Fruit fly (Drosophila melanogaster): ENCODE data around the gene Jhbp5.

- TF ChIP-seq CG8478 (optimal IDR thresholded peaks at IDR 0.05) (no peak), psq (optimal IDR thresholded peaks at IDR 0.05) (no peak), EcR (GFP tag; optimal IDR thresholded peaks at IDR 0.05) (no peak), Dll (optimal IDR thresholded peaks at IDR 0.05) (no peak), usp (GFP tag; optimal IDR thresholded peaks at IDR 0.05) (no peak)
Observed at dm6 chr3R:16039557-16039956, 6.4 kb downstream of the Jhbp5 start.

Measured in whole organism.